Worm (Caenorhabditis elegans) whole organism, young adult: ENCODE data around the gene C09B9.1.

Experiments
- K11D2.4 ChIP-seq: fragments of 200-800 bp; sonication (Bioruptor generic); IDR thresholded peaks from 2 replicates; pipeline ENCODE4 v1.3.6; 2022; ENCODE audit warnings: missing genetic modification reagents, missing genetic modification characterization, missing compliant biosample characterization
- ama-1 ChIP-seq, 3 experiments: fragments of 150-350 bp in 1 of 3; sonication (generic microtip) in 2 of 3; optimal IDR thresholded peaks; 2 replicates each; lab custom pipeline; 2014 to 2018; ENCODE audit warnings: missing biosample characterization in 2 of 3, missing genetic modification characterization in 2 of 3, missing genetic modification reagents in 2 of 3
- bed-1 ChIP-seq: fragments of 200-800 bp; sonication (Bioruptor generic); IDR thresholded peaks from 2 replicates; pipeline ENCODE4 v1.3.6; 2022; ENCODE audit warnings: missing genetic modification reagents, missing genetic modification characterization, missing compliant biosample characterization
- ets-4 ChIP-seq: fragments of 200-800 bp; sonication (Bioruptor generic); optimal IDR thresholded peaks from 2 replicates; lab custom pipeline; 2018; ENCODE audit warnings: mild to moderate bottlenecking, missing genetic modification characterization, missing compliant biosample characterization
- hrde-1 ChIP-seq: sonication (generic microtip); optimal IDR thresholded peaks from 2 replicates; lab custom pipeline; 2016; ENCODE audit warnings: missing genetic modification characterization, mild to moderate bottlenecking, missing compliant biosample characterization, moderate library complexity, missing genotype, missing genetic modification reagents, borderline replicate concordance
- lin-54 ChIP-seq: fragments of 200-800 bp; sonication (Bioruptor generic); optimal IDR thresholded peaks from 2 replicates; lab custom pipeline; 2018; ENCODE audit warnings: mild to moderate bottlenecking, missing genetic modification characterization, missing compliant biosample characterization
- repo-1 ChIP-seq: sonication (generic microtip); optimal IDR thresholded peaks from 2 replicates; lab custom pipeline; 2017; ENCODE audit warnings: mild to moderate bottlenecking, missing genetic modification characterization, missing compliant biosample characterization
- snpc-4 ChIP-seq, 5 experiments: fragments of 150-350 bp in 1 of 5; sonication (generic microtip) in 4 of 5; optimal IDR thresholded peaks; 2 replicates each; lab custom pipeline; 2014 to 2018; ENCODE audit warnings: missing genetic modification characterization in 5 of 5, missing biosample characterization in 3 of 5, antibody characterized with exemption in 2 of 5, mild to moderate bottlenecking in 2 of 5, missing compliant biosample characterization in 2 of 5, missing genotype in 2 of 5, moderate library complexity in 2 of 5, missing genetic modification reagents in 1 of 5
- tlf-1 ChIP-seq: fragments of 200-800 bp; sonication (Bioruptor generic); optimal IDR thresholded peaks from 2 replicates; lab custom pipeline; 2018; ENCODE audit warnings: mild to moderate bottlenecking, missing genetic modification characterization, missing compliant biosample characterization
- unc-130 ChIP-seq: sonication (generic microtip); optimal IDR thresholded peaks from 2 replicates; lab custom pipeline; 2016; ENCODE audit warnings: missing genetic modification reagents, missing genetic modification characterization, missing compliant biosample characterization

ce11 chrIV:5008378-5008777 lies 29.2 kb upstream of the C09B9.1 start, which contains the start of gene srm-2:
- TF ChIP-seq unc-130: no peak
- no peak for TF ChIP-seq snpc-4 (GFP tag; optimal IDR thresholded peaks at IDR 0.05; lab: Kevin White, UChicago)
- no peak for TF ChIP-seq snpc-4 (tag; optimal IDR thresholded peaks at IDR 0.05; lab: Kevin White, UChicago)
- TF ChIP-seq ets-4: no peak
- no peak for TF ChIP-seq lin-54 (GFP tag; lab: Kevin White, UChicago)
- TF ChIP-seq tlf-1 (GFP tag; lab: Kevin White, UChicago): no peak
- no peak for TF ChIP-seq K11D2.4 (GFP tag; lab: Robert Waterston, UW)
- no peak for TF ChIP-seq hrde-1 (tag; lab: Kevin White, UChicago)
- no peak for TF ChIP-seq bed-1 (GFP tag; lab: Robert Waterston, UW)
- TF ChIP-seq ama-1 (optimal IDR thresholded peaks at IDR 0.05; lab: Kevin White, UChicago): no peak
- no peak for TF ChIP-seq ama-1 (GFP tag; optimal IDR thresholded peaks at IDR 0.05; lab: Kevin White, UChicago)
- TF ChIP-seq repo-1 (tag; lab: Kevin White, UChicago): no peak
